Fruit fly (Drosophila melanogaster): Measurements from ENCODE around the gene CG5906.

DNA sequence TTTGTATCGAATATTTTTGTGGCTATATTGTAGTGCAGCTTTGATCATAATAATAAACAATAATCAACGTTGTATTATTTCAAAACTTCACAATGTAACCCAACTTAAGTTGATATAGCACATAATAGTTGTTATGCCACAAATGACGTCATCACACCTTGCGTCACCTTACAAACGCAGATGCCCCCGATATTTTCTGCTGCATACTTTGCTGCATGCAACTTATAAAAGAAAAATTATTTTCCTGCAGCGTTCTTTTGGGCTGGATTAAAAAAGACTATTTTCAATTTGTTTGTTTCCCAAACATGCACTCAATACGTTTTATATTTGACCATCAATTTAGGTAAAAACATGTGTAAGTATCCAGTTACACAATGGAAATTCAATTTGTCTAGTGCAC is 47.1 kb upstream of the CG5906 start:
- TF ChIP-seq Eip78C (GFP tag) = no peak
- no peak for TF ChIP-seq Sox14 (GFP tag; optimal IDR thresholded peaks at IDR 0.05)
- TF ChIP-seq pdm3 (GFP tag; optimal IDR thresholded peaks at IDR 0.05) = no peak
- no peak for TF ChIP-seq OdsH (GFP tag; optimal IDR thresholded peaks at IDR 0.05)
- no peak for TF ChIP-seq CG16779 (tag; optimal IDR thresholded peaks at IDR 0.05)
- no peak for TF ChIP-seq CG31627 (GFP tag; optimal IDR thresholded peaks at IDR 0.05)
- no peak for TF ChIP-seq CG34406 (GFP tag; optimal IDR thresholded peaks at IDR 0.05)
- no peak for TF ChIP-seq esn (GFP tag; optimal IDR thresholded peaks at IDR 0.05)
- no peak for TF ChIP-seq Ets96B (tag; optimal IDR thresholded peaks at IDR 0.05)
- no peak for TF ChIP-seq lz (GFP tag; optimal IDR thresholded peaks at IDR 0.05)
- TF ChIP-seq CG6808 (GFP tag; optimal IDR thresholded peaks at IDR 0.05) = no peak
- TF ChIP-seq achi (GFP tag; optimal IDR thresholded peaks at IDR 0.05) = no peak
- TF ChIP-seq CG8119 (GFP tag; IDR thresholded peaks at IDR 0.05) = no peak
- no peak for TF ChIP-seq net (GFP tag; optimal IDR thresholded peaks at IDR 0.05)

Data from whole organism, prepupa.